Worm (Caenorhabditis elegans) whole organism, midembryonic: ENCODE results near the gene lgc-39.

Experiments
- T22C8.4 ChIP-seq: fragments of 200-800 bp; sonication (Bioruptor generic); IDR thresholded peaks from 2 replicates; pipeline ENCODE4 v1.3.6; 2022; ENCODE audit warnings: missing genetic modification characterization, missing compliant biosample characterization
- cog-1 ChIP-seq: sonication (generic microtip); optimal IDR thresholded peaks from 2 replicates; lab custom pipeline; 2016; ENCODE audit warnings: missing genetic modification characterization, missing compliant biosample characterization
- flt-1 ChIP-seq: fragments of 200-800 bp; sonication (Bioruptor generic); IDR thresholded peaks from 2 replicates; pipeline ENCODE4 v1.3.6; 2022; ENCODE audit warnings: missing genetic modification characterization, missing compliant biosample characterization
- klf-2 ChIP-seq: fragments of 200-800 bp; sonication (Bioruptor generic); conservative IDR thresholded peaks from 2 replicates; pipeline ENCODE4 v1.3.6; 2022; ENCODE audit warnings: missing genetic modification reagents, missing genetic modification characterization, missing compliant biosample characterization
- med-1 ChIP-seq: sonication (generic microtip); optimal IDR thresholded peaks from 2 replicates; lab custom pipeline; 2017; ENCODE audit warnings: missing genetic modification characterization, mild to moderate bottlenecking, missing compliant biosample characterization, antibody characterized with exemption, missing genetic modification reagents; ENCODE audit not compliant: insufficient read depth
- ref-1 ChIP-seq: fragments of 200-800 bp; sonication (Bioruptor generic); conservative IDR thresholded peaks from 2 replicates; pipeline ENCODE4 v1.3.6; 2022; ENCODE audit warnings: missing genetic modification reagents, missing genetic modification characterization, missing compliant biosample characterization
- tab-1 ChIP-seq: fragments of 200-800 bp; sonication (Bioruptor generic); IDR thresholded peaks from 2 replicates; pipeline ENCODE4 v1.3.6; 2022; ENCODE audit warnings: missing genetic modification characterization, missing compliant biosample characterization
- ztf-23 ChIP-seq: fragments of 200-800 bp; sonication (Bioruptor generic); IDR thresholded peaks from 2 replicates; pipeline ENCODE4 v1.3.6; 2022; ENCODE audit warnings: missing genetic modification reagents, missing genetic modification characterization, missing compliant biosample characterization
- ztf-29 ChIP-seq: fragments of 200-800 bp; sonication (Bioruptor generic); IDR thresholded peaks from 2 replicates; pipeline ENCODE4 v1.3.6; 2022; ENCODE audit warnings: missing genetic modification reagents, missing genetic modification characterization, missing compliant biosample characterization

lgc-39 gene

ce11 chrV:7163477-7164114, 11.7 kb upstream of the lgc-39 start, which contains the start of gene ugt-41:
Gene ugt-41 (minus strand): TSS chrV:7163595.
- TF ChIP-seq ztf-23, result no peak
- TF ChIP-seq tab-1 (GFP tag; lab: Robert Waterston, UW), result no peak
- TF ChIP-seq ztf-29, result no peak
- no peak for TF ChIP-seq klf-2 (GFP tag; lab: Robert Waterston, UW)

- TF ChIP-seq cog-1 (tag; lab: Kevin White, UChicago), result no peak
- TF ChIP-seq flt-1 (GFP tag; lab: Robert Waterston, UW), result no peak
- no peak for TF ChIP-seq ref-1 (GFP tag; lab: Robert Waterston, UW)
- no peak for TF ChIP-seq ztf-29
- no peak for TF ChIP-seq klf-2 (GFP tag; lab: Robert Waterston, UW)
- TF ChIP-seq ztf-23, result no peak
- TF ChIP-seq tab-1 (GFP tag; lab: Robert Waterston, UW), result no peak
- TF ChIP-seq med-1, result no peak
- TF ChIP-seq T22C8.4 (GFP tag; lab: Robert Waterston, UW), result no peak
Observed at ce11 chrV:7164210-7164609, 11.1 kb upstream of the lgc-39 start, which contains the start of gene srh-83. Gene srh-83 (plus strand): TSS chrV:7164510.

ce11 chrV:7166709-7167108, 8.6 kb upstream of the lgc-39 start, which contains the start of gene ugt-36:
Gene ugt-36 (plus strand): TSS chrV:7167009.
- TF ChIP-seq T22C8.4 (GFP tag; lab: Robert Waterston, UW), result no peak
- no peak for TF ChIP-seq med-1
- no peak for TF ChIP-seq tab-1 (GFP tag; lab: Robert Waterston, UW)
- TF ChIP-seq ref-1 (GFP tag; lab: Robert Waterston, UW), result no peak
- TF ChIP-seq ztf-23, result no peak
- TF ChIP-seq cog-1 (tag; lab: Kevin White, UChicago), result no peak
- no peak for TF ChIP-seq flt-1 (GFP tag; lab: Robert Waterston, UW)
- no peak for TF ChIP-seq ztf-29
- no peak for TF ChIP-seq klf-2 (GFP tag; lab: Robert Waterston, UW)

ce11 chrV:7178843-7179242, 3.5 kb downstream of the lgc-39 start, which contains the start of gene cpsf-2:
Gene cpsf-2 (plus strand): TSS chrV:7179172.
- no peak for TF ChIP-seq cog-1 (tag; lab: Kevin White, UChicago)
- TF ChIP-seq tab-1 (GFP tag; lab: Robert Waterston, UW), result no peak
- TF ChIP-seq ztf-23, result no peak
- no peak for TF ChIP-seq flt-1 (GFP tag; lab: Robert Waterston, UW)
- TF ChIP-seq klf-2 (GFP tag; lab: Robert Waterston, UW), result no peak
- TF ChIP-seq ref-1 (GFP tag; lab: Robert Waterston, UW), result no peak
- no peak for TF ChIP-seq med-1

- TF ChIP-seq med-1 (no peak), T22C8.4 (GFP tag; lab: Robert Waterston, UW) (no peak)
Observed at ce11 chrV:7184549-7184948, 9.2 kb downstream of the lgc-39 start, which contains the start of gene pitr-5. Gene pitr-5 (plus strand): TSS chrV:7184849.

ce11 chrV:7186599-7186998, 11.3 kb downstream of the lgc-39 start:
- TF ChIP-seq ref-1 (GFP tag; lab: Robert Waterston, UW) (no peak), flt-1 (GFP tag; lab: Robert Waterston, UW) (no peak), T22C8.4 (GFP tag; lab: Robert Waterston, UW) (no peak), cog-1 (tag; lab: Kevin White, UChicago) (no peak), tab-1 (GFP tag; lab: Robert Waterston, UW) (no peak), ztf-29 (no peak), ztf-23 (no peak), klf-2 (GFP tag; lab: Robert Waterston, UW) (no peak), med-1 (no peak)

- no peak for TF ChIP-seq ztf-29
- no peak for TF ChIP-seq tab-1 (GFP tag; lab: Robert Waterston, UW)
- no peak for TF ChIP-seq T22C8.4 (GFP tag; lab: Robert Waterston, UW)
- no peak for TF ChIP-seq cog-1 (tag; lab: Kevin White, UChicago)
- TF ChIP-seq med-1, result no peak
- TF ChIP-seq ref-1 (GFP tag; lab: Robert Waterston, UW), result no peak
- no peak for TF ChIP-seq ztf-23
Observed at ce11 chrV:7187295-7187694, 12.0 kb downstream of the lgc-39 start.

ce11 chrV:7193562-7193961, 18.3 kb downstream of the lgc-39 start, which contains the start of gene F09G2.8:
Gene F09G2.8 (minus strand): TSS chrV:7193662.
- TF ChIP-seq ref-1 (GFP tag; lab: Robert Waterston, UW) (no peak), cog-1 (tag; lab: Kevin White, UChicago) (no peak), flt-1 (GFP tag; lab: Robert Waterston, UW) (no peak), klf-2 (GFP tag; lab: Robert Waterston, UW) (no peak), ztf-23 (no peak), tab-1 (GFP tag; lab: Robert Waterston, UW) (no peak), T22C8.4 (GFP tag; lab: Robert Waterston, UW) (no peak), ztf-29 (no peak), med-1 (no peak)

ce11 chrV:7194818-7195217, 19.5 kb downstream of the lgc-39 start:
- no peak for TF ChIP-seq klf-2 (GFP tag; lab: Robert Waterston, UW)
- TF ChIP-seq ztf-29, result no peak
- no peak for TF ChIP-seq flt-1 (GFP tag; lab: Robert Waterston, UW)
- no peak for TF ChIP-seq med-1
- TF ChIP-seq T22C8.4 (GFP tag; lab: Robert Waterston, UW), result no peak
- TF ChIP-seq ztf-23, result no peak
- TF ChIP-seq ref-1 (GFP tag; lab: Robert Waterston, UW), result no peak
- TF ChIP-seq cog-1 (tag; lab: Kevin White, UChicago), result no peak
- TF ChIP-seq tab-1 (GFP tag; lab: Robert Waterston, UW), result no peak

- TF ChIP-seq tab-1 (GFP tag; lab: Robert Waterston, UW), result no peak
- TF ChIP-seq flt-1 (GFP tag; lab: Robert Waterston, UW), result no peak
- no peak for TF ChIP-seq ref-1 (GFP tag; lab: Robert Waterston, UW)
- no peak for TF ChIP-seq cog-1 (tag; lab: Kevin White, UChicago)
- no peak for TF ChIP-seq ztf-23
- TF ChIP-seq med-1, result no peak
- no peak for TF ChIP-seq klf-2 (GFP tag; lab: Robert Waterston, UW)
- TF ChIP-seq T22C8.4 (GFP tag; lab: Robert Waterston, UW), result no peak
- TF ChIP-seq ztf-29, result no peak
Observed at ce11 chrV:7196037-7196436, 20.7 kb downstream of the lgc-39 start, which contains the start of gene attf-2. Gene attf-2 (minus strand): TSS chrV:7196137.
